Fruit fly (Drosophila melanogaster): Measurements from ENCODE around the gene CG42750.

The CG42750 gene

DNA sequence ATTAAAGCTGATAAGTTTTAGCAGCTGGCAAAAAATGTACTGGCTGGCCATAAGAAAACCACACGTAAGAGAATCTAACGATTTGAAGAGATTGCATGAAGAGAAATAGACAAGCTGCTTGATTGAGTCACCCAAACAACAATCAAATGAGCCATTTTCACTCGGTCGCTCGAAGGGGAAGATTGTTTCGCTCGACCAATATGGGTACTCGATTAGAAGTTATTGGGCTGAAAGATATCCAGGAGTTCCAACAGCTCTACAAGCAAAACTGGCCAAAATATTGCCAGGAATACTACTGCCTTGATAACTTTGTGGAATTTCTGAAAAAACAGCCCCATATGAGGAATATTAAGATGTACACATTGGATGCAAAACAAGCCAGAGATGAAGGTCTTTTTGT is 119.7 kb downstream of the CG42750 start, which contains the start of gene CG5783:
TSS of gene CG5783 (plus strand) at position 167 of the 400 bp plus-strand sequence.
- TF ChIP-seq CG8478 (optimal IDR thresholded peaks at IDR 0.05) (no peak), CTCF (optimal IDR thresholded peaks at IDR 0.05) (no peak)

dm6 chr2L:18154551-18154950 is 121.0 kb downstream of the CG42750 start, which contains the start of gene CG15155:
TSS of gene CG15155 (plus strand) at chr2L:18154851.
- TF ChIP-seq CG8478 (optimal IDR thresholded peaks at IDR 0.05) (no peak), CTCF (optimal IDR thresholded peaks at IDR 0.05) (no peak)

- TF ChIP-seq CTCF (optimal IDR thresholded peaks at IDR 0.05) (no peak), CG8478 (optimal IDR thresholded peaks at IDR 0.05) (no peak)
Measured at dm6 chr2L:18153068-18153467, 122.5 kb downstream of the CG42750 start, which contains the start of gene CG17681. TSS of gene CG17681 (plus strand) at chr2L:18153123.

DNA sequence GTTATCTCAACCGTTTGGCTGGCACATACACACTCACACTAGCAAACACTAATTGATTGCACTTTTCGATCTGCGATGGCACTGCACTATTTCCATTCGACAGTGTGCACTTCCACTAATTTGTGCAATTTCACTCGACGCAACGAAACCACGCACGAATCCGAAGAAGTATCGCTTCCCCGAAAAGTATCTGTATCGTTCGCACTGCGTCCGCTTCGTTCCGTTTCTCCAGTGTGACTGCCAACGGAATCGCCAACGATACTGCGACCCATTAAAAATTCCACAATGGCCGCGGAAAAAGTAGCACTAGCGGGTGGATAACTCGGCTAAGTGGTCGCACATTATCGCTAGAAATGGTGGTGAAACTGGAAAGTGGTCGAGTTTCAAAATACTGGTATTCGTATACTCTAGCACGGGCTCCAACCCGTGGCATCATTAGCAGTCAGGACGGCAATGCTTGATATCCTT is 123.4 kb downstream of the CG42750 start, which contains the start of gene Socs36E:
TSS of gene Socs36E (minus strand) at position 246 of the 468 bp plus-strand sequence.
- TF ChIP-seq CG8478 (optimal IDR thresholded peaks at IDR 0.05) (no peak), CTCF (optimal IDR thresholded peaks at IDR 0.05) (peak; percentile 82 to 89)

DNA sequence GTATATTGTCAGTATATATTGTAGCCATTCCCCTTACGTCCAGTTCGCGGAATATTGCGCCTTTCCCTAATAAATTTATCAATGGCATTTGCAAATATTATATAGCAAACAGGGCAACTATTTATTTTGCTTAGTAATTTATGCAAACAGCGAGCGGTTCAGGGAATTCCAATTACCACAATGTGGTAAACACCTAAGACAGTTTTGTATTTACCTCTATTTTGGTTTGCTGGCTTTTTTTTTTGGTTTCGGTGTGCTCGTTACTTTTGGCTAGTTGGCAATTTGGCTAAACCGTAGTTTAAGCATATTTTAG is 123.8 kb downstream of the CG42750 start:
- TF ChIP-seq CG8478 (optimal IDR thresholded peaks at IDR 0.05) (no peak), CTCF (optimal IDR thresholded peaks at IDR 0.05) (no peak)

- TF ChIP-seq CTCF (optimal IDR thresholded peaks at IDR 0.05) (no peak), CG8478 (optimal IDR thresholded peaks at IDR 0.05) (no peak)
Measured at dm6 chr2L:18151134-18151825, 124.3 kb downstream of the CG42750 start.

DNA sequence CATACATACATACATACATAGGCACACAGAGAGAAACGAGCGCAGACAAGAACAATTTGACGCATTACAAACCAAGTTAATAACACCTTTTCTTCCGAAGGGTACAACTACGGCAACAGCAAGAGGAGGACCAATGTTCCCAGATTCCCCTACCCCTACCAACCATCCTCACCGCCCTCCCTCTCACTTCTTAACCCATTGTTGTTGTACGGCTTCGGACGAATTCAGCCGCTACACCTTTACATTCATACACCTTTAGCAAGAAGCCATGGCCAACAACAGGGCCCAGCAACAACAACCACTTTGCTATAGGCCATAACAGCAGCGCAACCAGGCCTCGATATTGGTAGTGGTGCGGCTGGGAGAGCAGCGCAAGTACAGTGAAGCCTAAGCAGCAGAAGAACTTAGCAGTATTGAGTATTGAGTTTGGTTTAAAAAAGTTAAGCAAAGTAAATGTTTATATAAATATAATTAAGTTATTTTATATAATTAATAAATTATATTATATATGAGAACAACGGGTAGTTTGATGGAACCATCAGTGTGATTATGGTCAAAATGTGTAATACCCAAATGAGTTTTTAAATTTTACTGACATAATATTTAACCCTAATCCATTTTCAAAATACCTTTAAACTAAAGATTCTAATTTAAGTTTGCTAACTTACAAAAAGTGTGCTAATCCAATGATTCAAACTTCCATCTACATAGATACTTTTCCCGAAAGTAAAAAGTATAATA is 125.0 kb downstream of the CG42750 start:
- TF ChIP-seq CTCF (optimal IDR thresholded peaks at IDR 0.05) = no peak
- no peak for TF ChIP-seq CG8478 (optimal IDR thresholded peaks at IDR 0.05)

DNA sequence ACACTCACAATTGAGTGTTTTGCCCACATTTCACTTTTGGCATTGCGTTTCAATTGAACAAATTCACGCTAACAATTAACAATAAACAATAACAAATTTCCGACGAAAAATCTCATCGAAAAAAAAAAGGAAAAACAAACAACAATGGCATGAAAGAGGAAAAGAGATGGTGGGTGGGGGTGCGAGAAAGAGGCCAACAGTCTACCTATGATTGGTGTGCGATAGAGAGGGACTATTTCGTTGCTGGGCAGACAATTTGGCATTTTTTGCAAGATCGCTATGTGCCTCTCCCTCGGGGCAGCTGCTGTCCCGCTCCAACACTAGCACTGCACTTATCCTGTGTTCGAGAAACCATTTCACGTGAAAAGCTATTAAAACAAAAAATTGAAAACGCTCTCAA is 125.7 kb downstream of the CG42750 start:
- no peak for TF ChIP-seq CG8478 (optimal IDR thresholded peaks at IDR 0.05)
- TF ChIP-seq CTCF (optimal IDR thresholded peaks at IDR 0.05) = no peak

- TF ChIP-seq CTCF (optimal IDR thresholded peaks at IDR 0.05) (no peak), CG8478 (optimal IDR thresholded peaks at IDR 0.05) (no peak)
Measured at dm6 chr2L:18148552-18149219, 126.9 kb downstream of the CG42750 start.

DNA sequence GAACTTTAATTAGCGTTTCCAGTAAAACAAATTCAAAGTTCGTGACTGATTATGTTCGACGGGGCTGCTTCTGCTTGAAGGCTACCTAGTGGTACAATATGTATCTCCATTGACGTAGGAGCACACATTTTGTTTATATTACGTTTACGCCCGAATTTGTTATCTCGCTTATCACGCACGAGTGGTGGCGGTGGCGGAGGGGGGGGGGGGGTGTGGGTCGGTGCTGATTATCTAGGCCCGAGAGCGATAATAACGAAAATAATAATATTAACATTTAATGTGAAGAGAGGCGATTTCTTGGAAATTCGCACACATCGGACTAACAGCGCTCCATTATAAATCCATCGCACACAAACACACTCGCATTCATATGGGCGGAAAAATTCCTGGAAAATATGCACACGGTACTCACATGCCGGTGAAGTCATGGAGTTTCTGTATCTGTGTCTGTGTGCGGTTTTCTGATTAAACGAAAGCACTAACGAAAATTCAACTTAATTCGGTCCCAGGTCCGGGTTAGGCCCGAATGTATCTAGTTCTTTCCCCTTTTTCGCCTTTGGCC is 128.0 kb downstream of the CG42750 start:
- no peak for TF ChIP-seq CG8478 (optimal IDR thresholded peaks at IDR 0.05)

DNA sequence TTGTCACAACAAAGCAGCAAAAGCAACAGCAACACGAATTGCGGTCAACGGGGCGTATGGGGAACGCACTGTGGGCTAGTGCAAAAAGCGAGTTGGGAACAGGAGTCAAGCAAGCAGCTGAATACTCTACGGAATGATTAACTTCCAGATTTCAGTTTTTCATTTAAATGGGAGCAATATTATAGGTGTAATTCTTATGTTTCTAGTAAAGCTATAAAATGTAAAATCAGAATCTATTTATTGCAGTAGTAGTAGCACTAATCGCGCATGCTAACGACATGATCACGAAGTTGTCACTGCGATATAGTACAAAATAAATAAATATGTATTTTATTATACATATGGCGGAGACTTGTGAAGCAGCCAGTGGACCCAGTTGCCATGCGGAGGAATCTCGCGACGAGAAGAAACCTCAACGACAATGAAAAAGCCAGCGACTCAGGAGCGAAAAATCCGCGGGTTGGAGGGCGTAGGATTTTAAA is 128.9 kb downstream of the CG42750 start:
- TF ChIP-seq CTCF (optimal IDR thresholded peaks at IDR 0.05) = no peak
- no peak for TF ChIP-seq CG8478 (optimal IDR thresholded peaks at IDR 0.05)

DNA sequence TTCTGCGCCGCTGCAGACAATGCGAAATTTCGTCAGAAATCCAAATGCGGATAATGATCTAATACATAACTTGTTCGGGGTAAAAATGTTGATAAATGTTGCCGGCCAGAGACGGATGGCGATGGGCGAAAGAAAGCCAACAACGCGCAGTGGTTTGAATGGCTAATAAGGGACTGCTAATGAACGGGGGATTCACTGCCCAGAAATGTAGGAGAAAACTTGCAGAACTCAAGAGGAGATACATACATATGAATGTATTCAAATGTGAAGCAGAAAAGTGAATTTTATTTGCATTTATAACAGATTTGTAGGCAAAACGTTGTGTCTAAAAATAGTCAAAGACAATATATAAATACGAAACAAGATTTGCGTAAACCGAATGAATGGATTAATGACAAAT is 129.7 kb downstream of the CG42750 start:
- TF ChIP-seq CG8478 (optimal IDR thresholded peaks at IDR 0.05) (no peak), CTCF (optimal IDR thresholded peaks at IDR 0.05) (no peak)

- no peak for TF ChIP-seq CG8478 (optimal IDR thresholded peaks at IDR 0.05)
- TF ChIP-seq CTCF (optimal IDR thresholded peaks at IDR 0.05) = no peak
Measured at dm6 chr2L:18145253-18145652, 130.3 kb downstream of the CG42750 start.

DNA sequence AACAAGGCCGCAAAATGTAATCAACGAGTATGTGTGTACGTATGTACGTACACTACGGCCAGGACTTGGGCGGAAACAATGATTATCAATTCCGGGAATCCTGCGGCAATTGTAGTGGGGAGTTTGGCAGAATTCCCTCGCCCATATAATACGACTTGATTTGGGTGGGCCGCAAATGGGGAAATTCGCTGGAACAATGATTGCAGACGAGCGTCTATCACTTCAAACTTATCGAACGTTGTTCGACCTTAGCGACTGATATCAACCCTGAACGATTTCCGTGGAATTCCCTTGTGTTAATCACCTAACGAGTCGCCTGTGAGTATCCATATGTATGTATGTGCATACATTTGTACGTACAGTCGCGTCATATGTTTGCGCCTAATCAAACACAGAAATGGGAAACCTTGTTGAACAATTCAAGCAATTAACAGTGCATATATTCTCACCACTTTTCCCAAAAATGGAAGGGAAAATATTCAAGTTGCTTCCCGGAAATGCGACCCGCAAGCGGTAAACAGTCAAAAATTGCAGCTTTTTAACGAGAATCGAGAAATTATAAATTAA is 131.2 kb downstream of the CG42750 start:
- no peak for TF ChIP-seq CG8478 (optimal IDR thresholded peaks at IDR 0.05)

dm6 chr2L:18143176-18143575 is 132.4 kb downstream of the CG42750 start:
- TF ChIP-seq CG8478 (optimal IDR thresholded peaks at IDR 0.05) (no peak), CTCF (optimal IDR thresholded peaks at IDR 0.05) (no peak)

Data from S2 (cell line).